Fruit fly (Drosophila melanogaster): Measurements from ENCODE around the gene CG12725.
A peak's percentile ranks its signal among the peaks of the same experiment; 100 is the strongest.

CG12725 gene

DNA sequence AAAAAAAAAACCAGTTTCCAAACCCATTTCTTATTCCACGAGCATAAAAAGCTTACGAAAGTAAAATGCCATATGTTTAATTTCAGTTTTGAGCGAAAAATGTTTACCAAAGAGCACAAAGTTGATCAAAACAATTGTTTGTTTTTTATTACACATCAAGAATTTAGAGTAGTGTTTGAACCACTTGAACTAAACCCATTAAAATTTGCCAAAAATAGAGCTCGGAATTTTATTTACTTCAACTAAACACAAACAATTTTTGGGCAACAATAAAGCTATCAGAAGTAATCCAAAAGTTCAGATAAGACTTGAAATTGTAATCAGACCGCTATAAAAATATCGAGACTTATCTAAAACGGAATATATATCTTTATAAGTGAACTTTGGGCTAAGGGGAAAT, 27.7 kb downstream of the CG12725 start (continued):
- TF ChIP-seq hbn (GFP tag; IDR thresholded peaks at IDR 0.05; ENCODE audit: partially characterized antibody) = no peak

DNA sequence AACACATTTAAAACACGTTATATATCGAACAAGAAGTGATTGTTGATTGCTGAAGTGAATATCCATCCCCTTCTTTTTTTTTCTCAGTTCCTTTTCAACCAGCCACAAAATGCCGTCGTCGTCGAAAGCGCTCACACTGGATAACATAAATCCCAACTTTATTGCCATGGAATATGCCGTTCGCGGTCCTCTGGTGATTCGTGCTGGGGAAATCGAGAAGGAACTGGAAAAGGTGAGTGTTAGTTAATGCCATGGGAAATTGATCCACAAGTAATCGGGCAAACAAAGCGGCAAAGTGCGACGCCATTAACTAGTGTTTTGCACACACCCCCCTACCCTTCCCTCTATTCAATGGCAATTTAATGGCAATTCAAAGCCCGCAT, 28.5 kb downstream of the CG12725 start:
- TF ChIP-seq Neu2 (GFP tag; optimal IDR thresholded peaks at IDR 0.05; ENCODE audit: borderline replicate concordance) (no peak), CG8924 (tag; optimal IDR thresholded peaks at IDR 0.05) (no peak), ind (GFP tag; optimal IDR thresholded peaks at IDR 0.05) (no peak), chn (GFP tag; optimal IDR thresholded peaks at IDR 0.05) (no peak), HLH3B (GFP tag; IDR thresholded peaks at IDR 0.05) (no peak), CG31388 (GFP tag; optimal IDR thresholded peaks at IDR 0.05) (no peak), nmo (GFP tag; optimal IDR thresholded peaks at IDR 0.05) (no peak), shn (GFP tag; optimal IDR thresholded peaks at IDR 0.05) (no peak), br (optimal IDR thresholded peaks at IDR 0.05) (no peak), CG8359 (GFP tag; optimal IDR thresholded peaks at IDR 0.05; ENCODE audit: borderline replicate concordance) (no peak), ci (GFP tag; IDR thresholded peaks at IDR 0.05) (0 out of 3 replicates have a peak, but pooled peaks have one; percentile 6), tin (GFP tag; optimal IDR thresholded peaks at IDR 0.05) (no peak), psq (GFP tag; optimal IDR thresholded peaks at IDR 0.05) (no peak), CG30431 (GFP tag; optimal IDR thresholded peaks at IDR 0.05) (no peak), Hr39 (optimal IDR thresholded peaks at IDR 0.05) (no peak), CG13624 (GFP tag; optimal IDR thresholded peaks at IDR 0.05) (no peak), sr (GFP tag; IDR thresholded peaks at IDR 0.05) (no peak), slbo (GFP tag; IDR thresholded peaks at IDR 0.05) (no peak), MTF-1 (GFP tag; optimal IDR thresholded peaks at IDR 0.05; ENCODE audit: borderline replicate concordance) (no peak), sens (GFP tag) (peak; percentile 14), CG7928 (GFP tag; optimal IDR thresholded peaks at IDR 0.05) (no peak), ranshi (GFP tag; IDR thresholded peaks at IDR 0.05) (no peak), rib (GFP tag; IDR thresholded peaks at IDR 0.05) (peak; percentile 38; the same call in 1 of the 2 replicates), CG13287 (GFP tag; IDR thresholded peaks at IDR 0.05; ENCODE audit: partially characterized antibody) (no peak), gfzf (GFP tag; optimal IDR thresholded peaks at IDR 0.05) (no peak), Adf1 (GFP tag; IDR thresholded peaks at IDR 0.05) (peak; percentile 35; the same call in 1 of the 2 replicates), ato (GFP tag; IDR thresholded peaks at IDR 0.05; ENCODE audit: partially characterized antibody) (no peak)

dm6 chrX:13373239-13374153, 29.2 kb downstream of the CG12725 start:
- TF ChIP-seq Xrp1 (GFP tag; IDR thresholded peaks at IDR 0.05) (peak; percentile 90), HmgZ (tag; optimal IDR thresholded peaks at IDR 0.05) (peak; percentile 85), H15 (GFP tag; IDR thresholded peaks at IDR 0.05) (peak; percentile 78), CG15011 (GFP tag; optimal IDR thresholded peaks at IDR 0.05) (peak; percentile 74), Med (GFP tag) (peak; percentile 79), CG30403 (GFP tag; optimal IDR thresholded peaks at IDR 0.05) (peak; percentile 84), Xbp1 (GFP tag; optimal IDR thresholded peaks at IDR 0.05) (peak; percentile 86), fru (optimal IDR thresholded peaks at IDR 0.05) (no peak), CG3407 (GFP tag; optimal IDR thresholded peaks at IDR 0.05) (peak; percentile 82), CG10959 (GFP tag; IDR thresholded peaks at IDR 0.05) (0 out of 2 replicates have a peak, but pooled peaks have one; percentile 15), Rx (GFP tag; IDR thresholded peaks at IDR 0.05) (peak; percentile 66), cato (GFP tag; optimal IDR thresholded peaks at IDR 0.05; ENCODE audit: borderline replicate concordance) (peak; percentile 58), ap (GFP tag; IDR thresholded peaks at IDR 0.05) (peak; percentile 64), kah (GFP tag; optimal IDR thresholded peaks at IDR 0.05) (peak; percentile 58), cad (GFP tag; optimal IDR thresholded peaks at IDR 0.05) (no peak), nerfin-2 (GFP tag; IDR thresholded peaks at IDR 0.05; ENCODE audit: partially characterized antibody) (no peak), usp (GFP tag; optimal IDR thresholded peaks at IDR 0.05) (no peak), CG10267 (tag; optimal IDR thresholded peaks at IDR 0.05) (peak; percentile 84), CG15479 (GFP tag; optimal IDR thresholded peaks at IDR 0.05) (peak; percentile 32), CG8290 (GFP tag; optimal IDR thresholded peaks at IDR 0.05) (peak; percentile 36), CG8290 (tag; optimal IDR thresholded peaks at IDR 0.05) (peak in 1 of 2 experiments; percentile 63), CHES-1-like (GFP tag; optimal IDR thresholded peaks at IDR 0.05) (peak; percentile 17)
